Worm (Caenorhabditis elegans) whole organism, late embryonic: ENCODE data around the gene syp-1.

Source experiments
- C38D4.7 ChIP-seq: fragments of 200-800 bp; sonication (Bioruptor generic); optimal IDR thresholded peaks from 2 replicates; lab custom pipeline; 2018; ENCODE audit warnings: mild to moderate bottlenecking, missing genetic modification characterization, moderate library complexity, missing compliant biosample characterization
- F13H6.1 ChIP-seq: sonication (generic microtip); optimal IDR thresholded peaks from 2 replicates; lab custom pipeline; 2016; ENCODE audit warnings: missing genetic modification characterization, missing compliant biosample characterization
- K02D7.2 ChIP-seq: sonication (generic microtip); optimal IDR thresholded peaks from 2 replicates; lab custom pipeline; 2017; ENCODE audit warnings: mild to moderate bottlenecking, missing genetic modification characterization, missing compliant biosample characterization
- ama-1 ChIP-seq: fragments of 150-350 bp; optimal IDR thresholded peaks from 2 replicates; lab custom pipeline; 2014
- ceh-18 ChIP-seq: sonication (generic microtip); optimal IDR thresholded peaks from 2 replicates; lab custom pipeline; 2016; ENCODE audit warnings: missing genetic modification characterization, missing compliant biosample characterization
- ceh-22 ChIP-seq: sonication (generic microtip); optimal IDR thresholded peaks from 2 replicates; lab custom pipeline; 2017; ENCODE audit warnings: missing biosample characterization, missing genetic modification characterization
- ceh-30 ChIP-seq: fragments of 150-350 bp; optimal IDR thresholded peaks from 2 replicates; lab custom pipeline; 2014; ENCODE audit warnings: missing biosample characterization, missing genetic modification characterization
- ceh-34 ChIP-seq: sonication (generic microtip); optimal IDR thresholded peaks from 2 replicates; lab custom pipeline; 2016; ENCODE audit warnings: mild to moderate bottlenecking, missing genetic modification characterization, missing compliant biosample characterization
- ceh-45 ChIP-seq: fragments of 200-800 bp; sonication (Bioruptor generic); IDR thresholded peaks from 2 replicates; pipeline ENCODE4 v1.3.6; 2022; ENCODE audit warnings: missing genetic modification reagents, missing genetic modification characterization, missing compliant biosample characterization
- che-1 ChIP-seq: sonication (generic microtip); optimal IDR thresholded peaks from 2 replicates; lab custom pipeline; 2016; ENCODE audit warnings: mild to moderate bottlenecking, missing genetic modification characterization, missing compliant biosample characterization
- dmd-4 ChIP-seq: sonication (generic microtip); optimal IDR thresholded peaks from 2 replicates; lab custom pipeline; 2016; ENCODE audit warnings: borderline replicate concordance, missing genetic modification characterization, missing compliant biosample characterization
- elt-2 ChIP-seq: sonication (generic microtip); optimal IDR thresholded peaks from 2 replicates; lab custom pipeline; 2016; ENCODE audit warnings: missing genetic modification reagents, missing genetic modification characterization, missing compliant biosample characterization
- elt-4 ChIP-seq: sonication (generic microtip); optimal IDR thresholded peaks from 2 replicates; lab custom pipeline; 2016; ENCODE audit warnings: missing genetic modification characterization, missing compliant biosample characterization
- gmeb-2 ChIP-seq: sonication (generic microtip); optimal IDR thresholded peaks from 2 replicates; lab custom pipeline; 2016; ENCODE audit warnings: missing genetic modification characterization, inconsistent platforms, missing compliant biosample characterization
- hlh-13 ChIP-seq: fragments of 200-800 bp; sonication (Bioruptor generic); optimal IDR thresholded peaks from 2 replicates; lab custom pipeline; 2018; ENCODE audit warnings: mild to moderate bottlenecking, missing genetic modification characterization, missing compliant biosample characterization
- hlh-15 ChIP-seq: sonication (generic microtip); optimal IDR thresholded peaks from 2 replicates; lab custom pipeline; 2016; ENCODE audit warnings: missing genetic modification characterization, missing compliant biosample characterization
- hlh-30 ChIP-seq: sonication (generic microtip); optimal IDR thresholded peaks from 2 replicates; lab custom pipeline; 2017; ENCODE audit warnings: antibody characterized with exemption, missing genetic modification characterization, missing compliant biosample characterization; ENCODE audit not compliant: insufficient read depth
- hlh-6 ChIP-seq: sonication (generic microtip); optimal IDR thresholded peaks from 2 replicates; lab custom pipeline; 2016; ENCODE audit warnings: missing genotype, missing genetic modification characterization, missing compliant biosample characterization
- hlh-8 ChIP-seq: sonication (generic microtip); optimal IDR thresholded peaks from 2 replicates; lab custom pipeline; 2016; ENCODE audit warnings: missing genotype, missing genetic modification characterization, missing compliant biosample characterization
- lim-6 ChIP-seq: sonication (generic microtip); optimal IDR thresholded peaks from 2 replicates; lab custom pipeline; 2016; ENCODE audit warnings: missing genetic modification characterization, missing compliant biosample characterization
- mec-3 ChIP-seq: sonication (generic microtip); optimal IDR thresholded peaks from 2 replicates; lab custom pipeline; 2016; ENCODE audit warnings: borderline replicate concordance, missing genetic modification characterization, missing compliant biosample characterization
- nfya-1 ChIP-seq: sonication (generic microtip); optimal IDR thresholded peaks from 2 replicates; lab custom pipeline; 2017; ENCODE audit warnings: missing genetic modification characterization, mild to moderate bottlenecking, missing compliant biosample characterization, antibody characterized with exemption, moderate library complexity
- nhr-232 ChIP-seq: sonication (generic microtip); optimal IDR thresholded peaks from 2 replicates; lab custom pipeline; 2016; ENCODE audit warnings: missing genetic modification characterization, missing compliant biosample characterization
- npax-4 ChIP-seq: sonication (generic microtip); optimal IDR thresholded peaks from 2 replicates; lab custom pipeline; 2016; ENCODE audit warnings: missing genetic modification characterization, missing compliant biosample characterization
- odd-2 ChIP-seq: sonication (generic microtip); optimal IDR thresholded peaks from 2 replicates; lab custom pipeline; 2017; ENCODE audit warnings: antibody characterized with exemption, mild to moderate bottlenecking, missing genetic modification characterization, missing compliant biosample characterization
- pag-3 ChIP-seq: sonication (generic microtip); optimal IDR thresholded peaks from 2 replicates; lab custom pipeline; 2016; ENCODE audit warnings: missing compliant biosample characterization, missing genetic modification characterization, borderline replicate concordance
- pha-2 ChIP-seq: sonication (generic microtip); optimal IDR thresholded peaks from 2 replicates; lab custom pipeline; 2017; ENCODE audit warnings: mild to moderate bottlenecking, missing genetic modification characterization, missing compliant biosample characterization
- pha-4 ChIP-seq: fragments of 150-350 bp; optimal IDR thresholded peaks from 2 replicates; lab custom pipeline; 2018; ENCODE audit warnings: missing biosample characterization, missing genetic modification reagents, missing genetic modification characterization
- pqm-1 ChIP-seq: sonication (generic microtip); optimal IDR thresholded peaks from 2 replicates; lab custom pipeline; 2016; ENCODE audit warnings: missing genetic modification characterization, missing compliant biosample characterization
- ref-2 ChIP-seq: sonication (generic microtip); optimal IDR thresholded peaks from 2 replicates; lab custom pipeline; 2016; ENCODE audit warnings: missing genetic modification characterization, missing compliant biosample characterization
- rnt-1 ChIP-seq: sonication (generic microtip); optimal IDR thresholded peaks from 2 replicates; lab custom pipeline; 2016; ENCODE audit warnings: missing genetic modification characterization, missing compliant biosample characterization
- sdc-2 ChIP-seq: sonication (generic microtip); optimal IDR thresholded peaks from 2 replicates; lab custom pipeline; 2016; ENCODE audit warnings: missing genotype, missing genetic modification characterization, missing compliant biosample characterization
- syd-9 ChIP-seq: sonication (generic microtip); optimal IDR thresholded peaks from 2 replicates; lab custom pipeline; 2016; ENCODE audit warnings: mild to moderate bottlenecking, missing genetic modification characterization, moderate library complexity, missing compliant biosample characterization
- tbx-7 ChIP-seq: sonication (generic microtip); optimal IDR thresholded peaks from 2 replicates; lab custom pipeline; 2016; ENCODE audit warnings: missing genotype, missing genetic modification characterization, missing compliant biosample characterization
- unc-86 ChIP-seq: sonication (generic microtip); optimal IDR thresholded peaks from 2 replicates; lab custom pipeline; 2016; ENCODE audit warnings: missing genetic modification characterization, missing compliant biosample characterization
- zip-5 ChIP-seq: sonication (generic microtip); optimal IDR thresholded peaks from 2 replicates; lab custom pipeline; 2016; ENCODE audit warnings: missing genetic modification characterization, missing compliant biosample characterization

Gene syp-1

DNA sequence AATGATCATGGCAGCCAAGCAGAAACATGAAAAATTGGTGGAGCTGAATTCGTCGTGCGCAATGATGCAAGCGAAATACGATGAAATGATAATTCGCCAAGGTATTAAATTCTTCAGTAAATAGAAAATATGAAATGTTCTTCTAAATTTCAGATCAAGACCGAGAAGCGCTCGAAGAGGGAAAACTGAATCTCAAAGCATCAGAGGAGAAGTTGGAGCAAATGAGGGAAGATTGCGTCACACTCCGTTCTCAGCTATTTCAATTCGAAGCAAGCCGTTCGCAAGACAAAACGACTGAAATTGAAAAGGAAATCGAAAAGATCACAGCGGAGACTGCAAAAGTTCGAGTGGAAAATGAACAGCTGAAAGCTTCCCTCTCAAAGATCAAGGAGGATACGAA, 2.3 kb downstream of the syp-1 start:
- no peak for TF ChIP-seq nhr-232 (tag; lab: Kevin White, UChicago)
- TF ChIP-seq zip-5 (tag; lab: Kevin White, UChicago), result no peak
- no peak for TF ChIP-seq gmeb-2 (tag; lab: Kevin White, UChicago)
- no peak for TF ChIP-seq C38D4.7 (GFP tag; lab: Kevin White, UChicago)
- TF ChIP-seq K02D7.2, result no peak
- TF ChIP-seq tbx-7 (tag; lab: Kevin White, UChicago), result no peak
- no peak for TF ChIP-seq nfya-1
- no peak for TF ChIP-seq rnt-1
- TF ChIP-seq pag-3 (tag; lab: Kevin White, UChicago), result no peak
- TF ChIP-seq ceh-45 (GFP tag; lab: Robert Waterston, UW), result no peak
- no peak for TF ChIP-seq F13H6.1 (tag; lab: Kevin White, UChicago)

DNA sequence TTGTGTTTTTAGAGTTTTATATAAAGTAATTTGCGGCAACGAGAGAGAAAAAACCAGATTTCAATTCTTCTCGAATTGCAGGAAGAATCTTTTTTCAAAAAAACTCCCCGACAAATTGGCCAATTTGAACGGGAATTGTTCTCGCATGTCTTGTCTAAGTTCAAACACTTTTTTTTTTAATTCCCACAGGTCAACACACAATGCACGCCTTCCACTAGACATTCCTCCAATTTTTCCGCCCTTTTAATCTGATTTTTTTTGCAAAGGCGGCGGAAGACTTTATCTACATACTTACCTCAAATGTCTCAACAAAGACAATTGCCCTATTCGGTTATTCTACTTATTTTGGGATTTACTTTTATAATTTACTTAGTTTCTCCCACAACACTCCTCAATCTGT, 3.6 kb downstream of the syp-1 start, which contains the start of gene F26D2.3:
Gene F26D2.3 (plus strand): TSS at position 301 of the 400 bp plus-strand sequence.
- TF ChIP-seq ceh-22 (tag; lab: Kevin White, UChicago) (no peak), zip-5 (tag; lab: Kevin White, UChicago) (no peak), ceh-45 (GFP tag; lab: Robert Waterston, UW) (no peak), pqm-1 (no peak), che-1 (tag; lab: Kevin White, UChicago) (no peak), ama-1 (lab: Kevin White, UChicago) (no peak), hlh-15 (tag; lab: Kevin White, UChicago) (no peak), hlh-30 (tag; lab: Kevin White, UChicago) (no peak), pha-4 (no peak), ceh-30 (tag; lab: Kevin White, UChicago) (no peak), npax-4 (no peak), tbx-7 (tag; lab: Kevin White, UChicago) (no peak), pha-2 (no peak), lim-6 (tag; lab: Kevin White, UChicago) (no peak)

DNA sequence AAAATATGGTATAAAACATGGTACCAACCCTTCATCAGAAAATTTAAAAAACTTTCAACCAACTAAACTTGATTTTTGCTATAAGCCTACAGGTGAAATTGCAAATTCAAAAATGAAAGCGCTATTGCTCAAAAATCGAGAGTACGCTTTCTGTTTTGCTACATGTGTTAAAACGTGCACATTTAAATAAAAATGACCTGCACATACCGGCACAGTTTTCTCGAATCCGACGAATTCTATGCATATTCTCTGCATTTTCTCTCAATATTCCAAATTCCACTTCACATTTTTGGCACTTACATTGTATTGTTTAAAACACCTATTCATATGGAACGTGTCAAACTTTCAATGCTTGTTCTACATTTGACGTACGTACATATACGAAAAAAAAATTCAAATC, 6.4 kb downstream of the syp-1 start, which contains the start of gene srh-145:
Gene srh-145 (plus strand): TSS at position 193 of the 400 bp plus-strand sequence.
- TF ChIP-seq odd-2 (tag; lab: Kevin White, UChicago), result no peak
- TF ChIP-seq hlh-13 (GFP tag; lab: Kevin White, UChicago), result no peak
- no peak for TF ChIP-seq lim-6 (tag; lab: Kevin White, UChicago)
- no peak for TF ChIP-seq hlh-30 (tag; lab: Kevin White, UChicago)
- no peak for TF ChIP-seq unc-86 (tag; lab: Kevin White, UChicago)
- no peak for TF ChIP-seq gmeb-2 (tag; lab: Kevin White, UChicago)
- no peak for TF ChIP-seq hlh-6 (tag; lab: Kevin White, UChicago)
- no peak for TF ChIP-seq ceh-18 (tag; lab: Kevin White, UChicago)
- TF ChIP-seq sdc-2, result no peak
- TF ChIP-seq elt-2 (tag; lab: Kevin White, UChicago), result no peak
- no peak for TF ChIP-seq mec-3 (tag; lab: Kevin White, UChicago)

DNA sequence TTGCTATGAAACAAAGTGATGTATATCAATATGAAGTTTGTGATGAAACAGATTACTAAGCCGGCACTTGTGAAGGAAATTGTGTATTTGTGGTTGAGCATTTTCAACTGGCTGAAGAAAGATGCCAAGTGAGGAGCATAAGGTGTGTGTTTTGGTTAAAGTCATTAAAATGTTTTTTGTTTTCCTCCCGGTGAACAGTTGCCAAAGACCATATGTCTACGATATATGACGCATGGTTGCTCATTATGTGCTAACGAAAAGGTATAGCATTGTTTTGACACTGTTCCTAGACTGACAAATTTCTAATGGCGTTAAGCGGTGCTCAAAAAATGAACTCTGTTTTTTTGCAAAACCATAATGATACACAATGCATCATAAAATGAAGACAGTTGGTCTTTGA, 12.9 kb downstream of the syp-1 start, which contains the start of gene str-55:
Gene str-55 (minus strand): TSS at position 101 of the 400 bp plus-strand sequence.
- no peak for TF ChIP-seq dmd-4 (tag; lab: Kevin White, UChicago)
- TF ChIP-seq ceh-34 (tag; lab: Kevin White, UChicago), result no peak
- TF ChIP-seq nfya-1, result no peak
- TF ChIP-seq C38D4.7 (GFP tag; lab: Kevin White, UChicago), result no peak
- no peak for TF ChIP-seq unc-86 (tag; lab: Kevin White, UChicago)
- no peak for TF ChIP-seq syd-9 (tag; lab: Kevin White, UChicago)
- no peak for TF ChIP-seq elt-4
- TF ChIP-seq ref-2 (tag; lab: Kevin White, UChicago), result no peak
- TF ChIP-seq hlh-15 (tag; lab: Kevin White, UChicago), result no peak
- no peak for TF ChIP-seq hlh-8 (tag; lab: Kevin White, UChicago)
